Fruit fly (Drosophila melanogaster) whole organism, embryonic: ENCODE measurements around the gene CG10195.

ENCODE experiments used
- Abd-B ChIP-seq: fragments of 200-800 bp; sonication (Bioruptor generic); optimal IDR thresholded peaks from 2 replicates; lab custom pipeline; 2018; ENCODE audit warnings: missing biosample characterization, mild to moderate bottlenecking, missing genetic modification characterization, moderate library complexity
- CG10565 ChIP-seq: fragments of 200-800 bp; sonication (Bioruptor generic); optimal IDR thresholded peaks from 3 replicates; lab custom pipeline; 2016; ENCODE audit warnings: missing biosample characterization, mild to moderate bottlenecking, missing genetic modification characterization
- CG14050 ChIP-seq: fragments of 200-800 bp; sonication (Bioruptor generic); IDR thresholded peaks from 3 replicates; pipeline ENCODE4 v1.3.6; 2022; ENCODE audit warnings: missing biosample characterization, missing genetic modification characterization
- CG14965 ChIP-seq: fragments of 200-800 bp; sonication (Bioruptor generic); optimal IDR thresholded peaks from 2 replicates; lab custom pipeline; 2016; ENCODE audit warnings: missing biosample characterization, missing genetic modification characterization, borderline replicate concordance
- CG1529 ChIP-seq: fragments of 200-800 bp; sonication (Bioruptor generic); optimal IDR thresholded peaks from 3 replicates; lab custom pipeline; 2018; ENCODE audit warnings: missing biosample characterization, missing genetic modification characterization
- CG1602 ChIP-seq: fragments of 200-800 bp; sonication (Bioruptor generic); optimal IDR thresholded peaks from 3 replicates; lab custom pipeline; 2016; ENCODE audit warnings: missing biosample characterization, missing genetic modification characterization
- CG17328 ChIP-seq: fragments of 200-800 bp; sonication (Bioruptor generic); IDR thresholded peaks from 2 replicates; pipeline ENCODE4 v1.3.6; 2022; ENCODE audit warnings: missing biosample characterization, missing genetic modification characterization
- CG17568 ChIP-seq: fragments of 200-800 bp; sonication (Bioruptor generic); optimal IDR thresholded peaks from 2 replicates; lab custom pipeline; 2018; ENCODE audit warnings: missing biosample characterization, mild to moderate bottlenecking, missing genetic modification characterization, moderate library complexity
- CG18262 ChIP-seq: fragments of 200-800 bp; optimal IDR thresholded peaks from 3 replicates; lab custom pipeline; 2019; ENCODE audit warnings: missing biosample characterization, mild to moderate bottlenecking, missing genetic modification characterization, moderate library complexity
- CG18476 ChIP-seq: fragments of 200-800 bp; sonication (Bioruptor generic); optimal IDR thresholded peaks from 2 replicates; lab custom pipeline; 2016; ENCODE audit warnings: missing biosample characterization, mild to moderate bottlenecking, missing genetic modification characterization
- CG2199 ChIP-seq: fragments of 200-800 bp; sonication (Bioruptor generic); IDR thresholded peaks from 3 replicates; pipeline ENCODE4 v1.3.6; 2022; ENCODE audit warnings: missing biosample characterization, missing genetic modification characterization
- CG2202 ChIP-seq: fragments of 200-800 bp; sonication (Bioruptor generic); optimal IDR thresholded peaks from 2 replicates; lab custom pipeline; 2018; ENCODE audit warnings: missing biosample characterization, mild to moderate bottlenecking, missing genetic modification characterization
- CG30403 ChIP-seq: fragments of 200-800 bp; sonication (Bioruptor generic); optimal IDR thresholded peaks from 3 replicates; lab custom pipeline; 2016; ENCODE audit warnings: missing biosample characterization, missing genetic modification characterization
- CG4854 ChIP-seq: fragments of 200-800 bp; sonication (Bioruptor generic); optimal IDR thresholded peaks from 2 replicates; lab custom pipeline; 2016; ENCODE audit warnings: missing biosample characterization, missing genetic modification characterization, inconsistent platforms
- CG5245 ChIP-seq: fragments of 200-800 bp; sonication (Bioruptor generic); optimal IDR thresholded peaks from 3 replicates; lab custom pipeline; 2016; ENCODE audit warnings: missing biosample characterization, missing genetic modification characterization
- CG6254 ChIP-seq: fragments of 200-800 bp; sonication (Bioruptor generic); optimal IDR thresholded peaks from 3 replicates; lab custom pipeline; 2017; ENCODE audit warnings: mild to moderate bottlenecking, missing biosample characterization, missing genetic modification reagents, missing genetic modification characterization
- CG6683 ChIP-seq: fragments of 200-800 bp; sonication (Bioruptor generic); optimal IDR thresholded peaks from 2 replicates; lab custom pipeline; 2017; ENCODE audit warnings: missing biosample characterization, mild to moderate bottlenecking, missing genetic modification characterization, missing genetic modification reagents
- CG6813 ChIP-seq: fragments of 200-800 bp; sonication (Bioruptor generic); optimal IDR thresholded peaks from 2 replicates; lab custom pipeline; 2017; ENCODE audit warnings: missing biosample characterization, missing genetic modification characterization, mild to moderate bottlenecking, moderate library complexity, missing genetic modification reagents
- CG7372 ChIP-seq: fragments of 200-800 bp; sonication (Bioruptor generic); IDR thresholded peaks from 2 replicates; pipeline ENCODE4 v1.3.6; 2022; ENCODE audit warnings: missing biosample characterization, missing genetic modification characterization
- CG9797 ChIP-seq: fragments of 200-800 bp; sonication (Bioruptor generic); optimal IDR thresholded peaks from 3 replicates; lab custom pipeline; 2018; ENCODE audit warnings: missing biosample characterization, mild to moderate bottlenecking, missing genetic modification characterization
- Dip3 ChIP-seq: fragments of 200-800 bp; sonication (Bioruptor generic); optimal IDR thresholded peaks from 3 replicates; lab custom pipeline; 2016; ENCODE audit warnings: missing biosample characterization, missing genetic modification characterization
- Dll ChIP-seq: fragments of 200-800 bp; sonication (Bioruptor generic); IDR thresholded peaks from 4 replicates; pipeline ENCODE4 v1.3.6; 2022; ENCODE audit warnings: missing biosample characterization, missing genetic modification characterization; ENCODE audit not compliant: partially characterized antibody
- Eip74EF ChIP-seq, 2 experiments: fragments of 200-800 bp in 1 of 2; fragments of >200 bp in 1 of 2; sonication (Bioruptor generic) in 1 of 2; optimal IDR thresholded peaks; 2 replicates each; lab custom pipeline; 2017 to 2019; ENCODE audit warnings: missing biosample characterization in 2 of 2, missing genetic modification characterization in 2 of 2, mild to moderate bottlenecking in 1 of 2, moderate library complexity in 1 of 2
- Hr3 ChIP-seq: fragments of 200-800 bp; sonication (Bioruptor generic); optimal IDR thresholded peaks from 3 replicates; lab custom pipeline; 2016; ENCODE audit warnings: missing biosample characterization, missing genetic modification characterization
- Hr39 ChIP-seq: fragments of >200 bp; optimal IDR thresholded peaks from 2 replicates; lab custom pipeline; 2017
- Lim3 ChIP-seq: fragments of 200-800 bp; sonication (Bioruptor generic); IDR thresholded peaks from 2 replicates; pipeline ENCODE4 v1.3.6; 2022; ENCODE audit warnings: missing biosample characterization, missing genetic modification characterization
- Med ChIP-seq: fragments of 200-800 bp; sonication (Bioruptor generic); peaks from one replicate; lab custom pipeline; 2016; ENCODE audit warnings: missing biosample characterization, missing genetic modification characterization, mild to moderate bottlenecking, inconsistent platforms, moderate library complexity
- PHDP ChIP-seq: fragments of 200-800 bp; sonication (Bioruptor generic); optimal IDR thresholded peaks from 3 replicates; lab custom pipeline; 2018; ENCODE audit warnings: missing biosample characterization, mild to moderate bottlenecking, missing genetic modification characterization, moderate library complexity
- Rx ChIP-seq: fragments of 200-800 bp; sonication (Bioruptor generic); IDR thresholded peaks from 2 replicates; pipeline ENCODE4 v1.3.6; 2022; ENCODE audit warnings: missing biosample characterization, missing genetic modification characterization
- Scr ChIP-seq: fragments of 200-800 bp; sonication (Bioruptor generic); IDR thresholded peaks from 2 replicates; pipeline ENCODE4 v1.3.6; 2022; ENCODE audit warnings: missing biosample characterization, missing genetic modification characterization; ENCODE audit not compliant: partially characterized antibody
- Spps ChIP-seq: fragments of 200-800 bp; sonication (Bioruptor generic); optimal IDR thresholded peaks from 2 replicates; lab custom pipeline; 2018; ENCODE audit warnings: missing biosample characterization, mild to moderate bottlenecking, missing genetic modification characterization
- Tbp ChIP-seq: fragments of >200 bp; optimal IDR thresholded peaks from 2 replicates; lab custom pipeline; 2018; ENCODE audit warnings: missing biosample characterization, missing genetic modification characterization
- ab ChIP-seq: fragments of 200-800 bp; sonication (Bioruptor generic); optimal IDR thresholded peaks from 2 replicates; lab custom pipeline; 2016; ENCODE audit warnings: missing biosample characterization, missing genetic modification characterization
- bowl ChIP-seq: fragments of 200-800 bp; sonication (Bioruptor generic); IDR thresholded peaks from 2 replicates; pipeline ENCODE4 v1.3.6; 2022; ENCODE audit warnings: missing biosample characterization, missing genetic modification characterization
- chm ChIP-seq: fragments of 200-800 bp; sonication (Bioruptor generic); IDR thresholded peaks from 2 replicates; pipeline ENCODE4 v1.3.6; 2022; ENCODE audit warnings: missing biosample characterization, missing genetic modification characterization
- crol ChIP-seq: fragments of 200-800 bp; sonication (Bioruptor generic); IDR thresholded peaks from 2 replicates; pipeline ENCODE4 v1.3.6; 2022; ENCODE audit warnings: missing biosample characterization, missing genetic modification characterization
- dan ChIP-seq: fragments of 200-800 bp; sonication (Bioruptor generic); IDR thresholded peaks from 2 replicates; pipeline ENCODE4 v1.3.6; 2022; ENCODE audit warnings: missing biosample characterization, missing genetic modification characterization
- dysf ChIP-seq: fragments of 200-800 bp; sonication (Bioruptor generic); IDR thresholded peaks from 3 replicates; pipeline ENCODE4 v1.3.6; 2022; ENCODE audit warnings: missing biosample characterization, missing genetic modification characterization
- ewg ChIP-seq: fragments of 200-800 bp; sonication (Bioruptor generic); optimal IDR thresholded peaks from 3 replicates; lab custom pipeline; 2017; ENCODE audit warnings: mild to moderate bottlenecking, missing biosample characterization, missing genetic modification reagents, missing genetic modification characterization
- fd3F ChIP-seq: fragments of 200-800 bp; sonication (Bioruptor generic); optimal IDR thresholded peaks from 2 replicates; lab custom pipeline; 2018; ENCODE audit warnings: missing biosample characterization, mild to moderate bottlenecking, missing genetic modification characterization, moderate library complexity
- gsb ChIP-seq: fragments of 200-800 bp; sonication (Bioruptor generic); IDR thresholded peaks from 2 replicates; pipeline ENCODE4 v1.3.6; 2022; ENCODE audit warnings: missing biosample characterization, missing genetic modification characterization
- jigr1 ChIP-seq: fragments of 200-800 bp; sonication (Bioruptor generic); IDR thresholded peaks from 3 replicates; pipeline ENCODE4 v1.3.6; 2022; ENCODE audit warnings: missing biosample characterization, missing genetic modification characterization
- knrl ChIP-seq: fragments of 200-800 bp; sonication (Bioruptor generic); IDR thresholded peaks from 3 replicates; pipeline ENCODE4 v1.3.6; 2022; ENCODE audit warnings: missing biosample characterization, missing genetic modification characterization; ENCODE audit not compliant: partially characterized antibody
- lola ChIP-seq, 3 experiments: fragments of >200 bp in 2 of 3; fragments of 200-800 bp in 1 of 3; sonication (Bioruptor generic) in 1 of 3; optimal IDR thresholded peaks; 2 replicates each; lab custom pipeline; 2017 to 2019; ENCODE audit warnings: missing biosample characterization in 3 of 3, missing genetic modification characterization in 3 of 3, mild to moderate bottlenecking in 1 of 3, moderate library complexity in 1 of 3
- pita ChIP-seq: fragments of 200-800 bp; sonication (Bioruptor generic); optimal IDR thresholded peaks from 2 replicates; lab custom pipeline; 2017; ENCODE audit warnings: missing biosample characterization, mild to moderate bottlenecking, missing genetic modification characterization
- psq ChIP-seq: fragments of 200-800 bp; sonication (Bioruptor generic); optimal IDR thresholded peaks from 2 replicates; lab custom pipeline; 2017; ENCODE audit warnings: missing biosample characterization, missing genetic modification characterization
- ro ChIP-seq: fragments of 200-800 bp; sonication (Bioruptor generic); IDR thresholded peaks from 2 replicates; pipeline ENCODE4 v1.3.6; 2022; ENCODE audit warnings: missing biosample characterization, missing genetic modification characterization
- sob ChIP-seq: fragments of 200-800 bp; sonication (Bioruptor generic); IDR thresholded peaks from 2 replicates; pipeline ENCODE4 v1.3.6; 2022; ENCODE audit warnings: missing biosample characterization, missing genetic modification characterization
- sr ChIP-seq: fragments of 200-800 bp; sonication (Bioruptor generic); IDR thresholded peaks from 3 replicates; pipeline ENCODE4 v1.3.6; 2022; ENCODE audit warnings: missing biosample characterization, missing genetic modification characterization
- z ChIP-seq: fragments of 200-800 bp; sonication (Bioruptor generic); IDR thresholded peaks from 3 replicates; pipeline ENCODE4 v1.3.6; 2022; ENCODE audit warnings: missing biosample characterization, missing genetic modification characterization

CG10195 gene

dm6 chr2L:19533247-19533646 is 48.7 kb upstream of the CG10195 start, which contains the start of gene CG33116:
Gene CG33116 (plus strand): TSS chr2L:19533479.
- TF ChIP-seq CG18262: peak; percentile 87
- peak; percentile 80 for TF ChIP-seq dysf
- 0 out of 2 replicates have a peak, but pooled peaks have one; percentile 52 for TF ChIP-seq bowl (GFP tag; lab: Robert Waterston, UW)
- peak; percentile 82 for TF ChIP-seq Hr3 (GFP tag; lab: Kevin White, UChicago)
- peak; percentile 27; the same call in 1 of the 2 replicates for TF ChIP-seq Scr (GFP tag; lab: Robert Waterston, UW)
- TF ChIP-seq ewg (GFP tag; lab: Kevin White, UChicago): peak; percentile 67
- TF ChIP-seq gsb (GFP tag; lab: Robert Waterston, UW): peak; percentile 63
- TF ChIP-seq CG2202 (tag; lab: Kevin White, UChicago): peak; percentile 63
- peak; percentile 68 for TF ChIP-seq Hr39
- peak; percentile 65 for TF ChIP-seq Rx (GFP tag; lab: Robert Waterston, UW)
- TF ChIP-seq Dll (GFP tag; lab: Robert Waterston, UW): 0 out of 4 replicates have a peak, but pooled peaks have one; percentile 35
- peak; percentile 87 for TF ChIP-seq CG30403 (GFP tag; lab: Kevin White, UChicago)
- TF ChIP-seq sob (GFP tag; lab: Robert Waterston, UW): peak; percentile 89
- TF ChIP-seq z (GFP tag; lab: Robert Waterston, UW): no peak
- peak; percentile 74 for TF ChIP-seq CG17328
- peak; percentile 10 for TF ChIP-seq fd3F (GFP tag; lab: Kevin White, UChicago)
- TF ChIP-seq CG14050 (GFP tag; lab: Robert Waterston, UW): peak; percentile 51
- TF ChIP-seq Tbp (GFP tag; lab: Kevin White, UChicago): no peak
- TF ChIP-seq CG10565: peak; percentile 19
- TF ChIP-seq pita (GFP tag; lab: Kevin White, UChicago): no peak
- no peak for TF ChIP-seq sr
- peak; percentile 23 for TF ChIP-seq CG9797 (GFP tag; lab: Kevin White, UChicago)
- TF ChIP-seq PHDP (tag; lab: Kevin White, UChicago): peak; percentile 74
- peak; percentile 72 for TF ChIP-seq CG6813 (GFP tag; lab: Kevin White, UChicago)
- no peak for TF ChIP-seq Lim3 (GFP tag; lab: Robert Waterston, UW)
- peak; percentile 70 for TF ChIP-seq CG4854 (GFP tag; lab: Kevin White, UChicago)
- peak; percentile 89; the same call in 2 of the 3 replicates for TF ChIP-seq CG2199 (GFP tag; lab: Robert Waterston, UW)
- peak; percentile 44 for TF ChIP-seq CG14965
- peak; percentile 26 for TF ChIP-seq ab (GFP tag; lab: Kevin White, UChicago)
- TF ChIP-seq CG18476 (GFP tag; lab: Kevin White, UChicago): peak; percentile 78
- peak; percentile 46 for TF ChIP-seq psq
- peak; percentile 62 for TF ChIP-seq CG6254 (GFP tag; lab: Kevin White, UChicago)
- TF ChIP-seq chm (GFP tag; lab: Robert Waterston, UW): peak; percentile 86
- TF ChIP-seq dan (GFP tag; lab: Robert Waterston, UW): no peak
- TF ChIP-seq ro: peak; percentile 40; the same call in 1 of the 2 replicates
- peak; percentile 76 for TF ChIP-seq CG1529 (GFP tag; lab: Kevin White, UChicago)
- TF ChIP-seq CG1602 (GFP tag; lab: Kevin White, UChicago): peak; percentile 75
- peak; percentile 98 for TF ChIP-seq Med (GFP tag; lab: Kevin White, UChicago)
- TF ChIP-seq CG6683 (GFP tag; lab: Kevin White, UChicago): peak; percentile 30
- peak; percentile 76 for TF ChIP-seq CG5245 (GFP tag; lab: Kevin White, UChicago)
- TF ChIP-seq Dip3 (GFP tag; lab: Kevin White, UChicago): peak; percentile 85
- no peak for TF ChIP-seq crol (GFP tag; lab: Robert Waterston, UW)
- peak; percentile 72 for TF ChIP-seq CG17568 (GFP tag; lab: Kevin White, UChicago)
- TF ChIP-seq Eip74EF (GFP tag; optimal IDR thresholded peaks at IDR 0.05; lab: Kevin White, UChicago): peak in 1 of 2 experiments; percentile 53
- 0 out of 2 replicates have a peak, but pooled peaks have one; percentile 13 for TF ChIP-seq CG7372
- TF ChIP-seq lola (GFP tag; optimal IDR thresholded peaks at IDR 0.05; lab: Kevin White, UChicago): peak in 1 of 3 experiments; percentile 85
- TF ChIP-seq Spps: peak; percentile 56
- TF ChIP-seq jigr1 (GFP tag; lab: Robert Waterston, UW): no peak
- TF ChIP-seq knrl: 0 out of 3 replicates have a peak, but pooled peaks have one; percentile 34
- peak; percentile 52 for TF ChIP-seq Abd-B (GFP tag; lab: Kevin White, UChicago)
